Worm (Caenorhabditis elegans) whole organism, L3 larva: ENCODE results near the gene ddx-23.

Experiments
- ZK546.5 ChIP-seq: sonication (generic microtip); optimal IDR thresholded peaks from 2 replicates; lab custom pipeline; 2017; ENCODE audit warnings: missing biosample characterization, missing genetic modification characterization
- egl-27 ChIP-seq: sonication (generic microtip); optimal IDR thresholded peaks from 4 replicates; lab custom pipeline; 2017; ENCODE audit warnings: missing biosample characterization, missing genetic modification reagents, missing genetic modification characterization
- elt-1 ChIP-seq: fragments of 150-350 bp; optimal IDR thresholded peaks from 2 replicates; lab custom pipeline; 2014; ENCODE audit warnings: missing biosample characterization, missing genetic modification characterization
- fkh-10 ChIP-seq: sonication (generic microtip); optimal IDR thresholded peaks from 2 replicates; lab custom pipeline; 2017; ENCODE audit warnings: missing biosample characterization, missing genetic modification reagents, missing genetic modification characterization
- lsy-12 ChIP-seq: sonication (generic microtip); optimal IDR thresholded peaks from 2 replicates; lab custom pipeline; 2016; ENCODE audit warnings: mild to moderate bottlenecking, missing genetic modification characterization, missing compliant biosample characterization
- mdl-1 ChIP-seq: fragments of 150-350 bp; optimal IDR thresholded peaks from 2 replicates; lab custom pipeline; 2014; ENCODE audit warnings: missing biosample characterization, missing genetic modification characterization
- nhr-11 ChIP-seq: fragments of 150-350 bp; optimal IDR thresholded peaks from 2 replicates; lab custom pipeline; 2014; ENCODE audit warnings: missing biosample characterization, missing genetic modification characterization
- nhr-23 ChIP-seq: fragments of 150-350 bp; optimal IDR thresholded peaks from 2 replicates; lab custom pipeline; 2014; ENCODE audit warnings: missing biosample characterization, missing genetic modification reagents, missing genetic modification characterization
- nhr-237 ChIP-seq: fragments of 150-350 bp; optimal IDR thresholded peaks from 2 replicates; lab custom pipeline; 2014; ENCODE audit warnings: missing biosample characterization, missing genetic modification characterization
- pqm-1 ChIP-seq: fragments of 150-350 bp; optimal IDR thresholded peaks from 2 replicates; lab custom pipeline; 2017; ENCODE audit warnings: missing biosample characterization, missing genetic modification characterization, inconsistent platforms
- sea-2 ChIP-seq: fragments of 150-350 bp; sonication (generic microtip); optimal IDR thresholded peaks from 4 replicates; lab custom pipeline; 2014; ENCODE audit warnings: missing biosample characterization, missing genetic modification reagents, missing genetic modification characterization
- snpc-4 ChIP-seq: fragments of 150-350 bp; optimal IDR thresholded peaks from 2 replicates; lab custom pipeline; 2014; ENCODE audit warnings: missing biosample characterization, missing genetic modification characterization
- unc-62 ChIP-seq: fragments of 150-350 bp; sonication (generic microtip); optimal IDR thresholded peaks from 4 replicates; lab custom pipeline; 2014; ENCODE audit warnings: missing biosample characterization, missing genetic modification reagents, missing genetic modification characterization

DNA sequence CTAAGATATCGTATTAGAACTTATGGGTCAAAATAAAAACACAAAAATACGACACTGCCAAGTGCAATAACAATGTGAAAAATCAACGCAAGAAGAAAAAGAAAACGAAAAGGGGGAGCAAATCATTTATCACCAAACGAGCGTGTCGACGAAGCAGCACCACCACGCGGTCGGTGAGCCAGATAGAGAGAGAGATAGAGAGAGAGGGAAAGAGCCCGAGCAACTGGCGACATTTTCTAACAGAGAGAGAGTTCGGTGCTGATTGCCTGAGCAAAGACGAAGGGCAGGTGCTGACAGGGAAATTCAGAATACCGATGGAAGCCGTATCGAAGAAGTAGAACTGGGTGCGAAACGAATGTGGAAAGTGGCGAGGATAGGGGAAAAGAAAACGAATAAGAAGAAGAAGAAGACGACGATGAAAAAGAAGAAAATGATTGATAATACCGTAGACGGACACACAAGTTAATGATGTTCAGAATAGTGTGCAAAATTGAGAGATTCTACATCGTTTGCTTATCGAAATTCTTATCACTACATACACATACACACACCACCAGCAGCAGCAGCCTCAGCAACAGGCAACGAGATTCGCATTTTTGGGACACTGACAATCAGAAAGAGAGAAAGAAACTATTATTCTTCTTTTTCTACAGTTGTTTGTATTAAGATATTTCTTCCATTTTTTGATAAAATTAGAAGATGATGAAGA is 17.8 kb downstream of the ddx-23 start:
- TF ChIP-seq egl-27 (no peak), unc-62 (no peak), lsy-12 (peak; percentile 12), ZK546.5 (tag; lab: Kevin White, UChicago) (no peak), snpc-4 (tag; lab: Kevin White, UChicago) (no peak), nhr-23 (tag; lab: Kevin White, UChicago) (peak; percentile 68), elt-1 (tag; lab: Kevin White, UChicago) (no peak), sea-2 (GFP tag; lab: Kevin White, UChicago) (no peak), pqm-1 (tag; lab: Kevin White, UChicago) (peak; percentile 54), nhr-11 (tag; lab: Kevin White, UChicago) (no peak), nhr-237 (tag; lab: Kevin White, UChicago) (no peak), fkh-10 (no peak), mdl-1 (tag; lab: Kevin White, UChicago) (no peak)
